Worm (Caenorhabditis elegans) whole organism, L1 larva: ENCODE data around the gene fbxb-20.

ENCODE experiments used
- C16A3.4 ChIP-seq: fragments of 150-350 bp; optimal IDR thresholded peaks from 2 replicates; lab custom pipeline; 2014; ENCODE audit warnings: missing biosample characterization, missing genetic modification characterization
- F16B12.6 ChIP-seq: fragments of 150-350 bp; optimal IDR thresholded peaks from 2 replicates; lab custom pipeline; 2014; ENCODE audit warnings: missing biosample characterization, missing genetic modification characterization
- Y116A8C.19 ChIP-seq: sonication (generic microtip); optimal IDR thresholded peaks from 2 replicates; lab custom pipeline; 2016; ENCODE audit warnings: missing compliant biosample characterization, missing genetic modification characterization, borderline replicate concordance
- aha-1 ChIP-seq: fragments of 150-350 bp; optimal IDR thresholded peaks from 2 replicates; lab custom pipeline; 2014; ENCODE audit warnings: missing biosample characterization, missing genetic modification characterization
- alr-1 ChIP-seq: fragments of 200-800 bp; sonication (Bioruptor generic); optimal IDR thresholded peaks from 2 replicates; lab custom pipeline; 2018; ENCODE audit warnings: borderline replicate concordance, mild to moderate bottlenecking, missing genetic modification characterization, missing compliant biosample characterization
- aly-2 ChIP-seq: fragments of 150-350 bp; optimal IDR thresholded peaks from 2 replicates; lab custom pipeline; 2014; ENCODE audit warnings: missing biosample characterization, missing genetic modification characterization
- ama-1 ChIP-seq: fragments of 150-350 bp; optimal IDR thresholded peaks from 2 replicates; lab custom pipeline; 2014
- blmp-1 ChIP-seq: fragments of 150-350 bp; optimal IDR thresholded peaks from 2 replicates; lab custom pipeline; 2014; ENCODE audit warnings: missing biosample characterization, missing genetic modification characterization
- dpl-1 ChIP-seq, 3 experiments: fragments of 150-350 bp in 2 of 3; sonication (generic microtip) in 1 of 3; optimal IDR thresholded peaks; 2 replicates each; lab custom pipeline; 2014 to 2017; ENCODE audit warnings: missing biosample characterization in 3 of 3, missing genetic modification characterization in 3 of 3, missing genetic modification reagents in 3 of 3
- egl-27 ChIP-seq, 2 experiments: fragments of 150-350 bp in 1 of 2; sonication (generic microtip); optimal IDR thresholded peaks; 3 replicates each; lab custom pipeline; 2017 to 2018; ENCODE audit warnings: missing biosample characterization in 2 of 2, missing genetic modification characterization in 2 of 2, missing genetic modification reagents in 2 of 2
- elt-2 ChIP-seq: sonication (generic microtip); optimal IDR thresholded peaks from 2 replicates; lab custom pipeline; 2016; ENCODE audit warnings: missing genetic modification characterization, mild to moderate bottlenecking, inconsistent platforms, missing compliant biosample characterization, missing genetic modification reagents
- fkh-4 ChIP-seq: sonication (generic microtip); optimal IDR thresholded peaks from 2 replicates; lab custom pipeline; 2016; ENCODE audit warnings: missing compliant biosample characterization, missing genetic modification characterization, borderline replicate concordance
- hlh-17 ChIP-seq: fragments of 200-800 bp; sonication (Bioruptor generic); optimal IDR thresholded peaks from 2 replicates; lab custom pipeline; 2018; ENCODE audit warnings: missing genetic modification characterization, mild to moderate bottlenecking, missing compliant biosample characterization, moderate library complexity, borderline replicate concordance
- hlh-4 ChIP-seq: sonication (generic microtip); optimal IDR thresholded peaks from 2 replicates; lab custom pipeline; 2016; ENCODE audit warnings: mild to moderate bottlenecking, missing genetic modification characterization, missing compliant biosample characterization
- hpl-2 ChIP-seq: fragments of 150-350 bp; optimal IDR thresholded peaks from 2 replicates; lab custom pipeline; 2014; ENCODE audit warnings: missing biosample characterization, missing genetic modification reagents, missing genetic modification characterization
- isw-1 ChIP-seq: fragments of 200-800 bp; sonication (Bioruptor generic); IDR thresholded peaks from 2 replicates; pipeline ENCODE4 v1.3.6; 2022; ENCODE audit warnings: missing genetic modification characterization, missing compliant biosample characterization
- lin-35 ChIP-seq, 2 experiments: fragments of 150-350 bp; optimal IDR thresholded peaks; 2 replicates each; lab custom pipeline; 2014; ENCODE audit warnings: missing biosample characterization in 2 of 2, missing genetic modification characterization in 2 of 2, missing genetic modification reagents in 2 of 2
- lir-3 ChIP-seq: sonication (generic microtip); optimal IDR thresholded peaks from 2 replicates; lab custom pipeline; 2016; ENCODE audit warnings: mild to moderate bottlenecking, missing genetic modification characterization, moderate library complexity, missing compliant biosample characterization; ENCODE audit not compliant: poor library complexity
- lsy-2 ChIP-seq, 2 experiments: fragments of 150-350 bp; optimal IDR thresholded peaks; 2 replicates each; lab custom pipeline; 2014; ENCODE audit warnings: missing biosample characterization in 2 of 2, missing genetic modification characterization in 2 of 2
- mef-2 ChIP-seq: fragments of 150-350 bp; optimal IDR thresholded peaks from 2 replicates; lab custom pipeline; 2014; ENCODE audit warnings: missing biosample characterization, missing genetic modification characterization
- nhr-11 ChIP-seq: fragments of 150-350 bp; optimal IDR thresholded peaks from 2 replicates; lab custom pipeline; 2014; ENCODE audit warnings: missing biosample characterization, missing genetic modification characterization
- nhr-12 ChIP-seq: sonication (generic microtip); optimal IDR thresholded peaks from 2 replicates; lab custom pipeline; 2017; ENCODE audit warnings: missing biosample characterization, missing genetic modification characterization
- nhr-19 ChIP-seq: fragments of 200-800 bp; sonication (Bioruptor generic); conservative IDR thresholded peaks from 2 replicates; pipeline ENCODE4 v1.3.6; 2022; ENCODE audit warnings: missing genetic modification characterization, missing compliant biosample characterization
- nhr-77 ChIP-seq: fragments of 150-350 bp; optimal IDR thresholded peaks from 2 replicates; lab custom pipeline; 2014; ENCODE audit warnings: missing biosample characterization, missing genetic modification characterization
- nhr-90 ChIP-seq: sonication (generic microtip); optimal IDR thresholded peaks from 2 replicates; lab custom pipeline; 2016; ENCODE audit warnings: mild to moderate bottlenecking, missing genetic modification characterization, missing compliant biosample characterization; ENCODE audit not compliant: poor library complexity
- pax-3 ChIP-seq: fragments of 200-800 bp; sonication (Bioruptor generic); optimal IDR thresholded peaks from 2 replicates; lab custom pipeline; 2018; ENCODE audit warnings: mild to moderate bottlenecking, missing genetic modification characterization, moderate library complexity, missing compliant biosample characterization
- pqm-1 ChIP-seq: sonication (generic microtip); optimal IDR thresholded peaks from 3 replicates; lab custom pipeline; 2017; ENCODE audit warnings: missing biosample characterization, missing genetic modification characterization
- rnt-1 ChIP-seq: sonication (generic microtip); optimal IDR thresholded peaks from 2 replicates; lab custom pipeline; 2016; ENCODE audit warnings: mild to moderate bottlenecking, missing genetic modification characterization, moderate library complexity, missing compliant biosample characterization
- snu-23 ChIP-seq: sonication (generic microtip); optimal IDR thresholded peaks from 2 replicates; lab custom pipeline; 2016; ENCODE audit warnings: missing genetic modification characterization, missing compliant biosample characterization
- sptf-1 ChIP-seq: fragments of 150-350 bp; optimal IDR thresholded peaks from 2 replicates; lab custom pipeline; 2014; ENCODE audit warnings: missing biosample characterization, missing genetic modification characterization
- sup-37 ChIP-seq: fragments of 200-800 bp; sonication (Bioruptor generic); optimal IDR thresholded peaks from 2 replicates; lab custom pipeline; 2018; ENCODE audit warnings: mild to moderate bottlenecking, missing genetic modification characterization, missing compliant biosample characterization
- swsn-7 ChIP-seq: sonication (generic microtip); optimal IDR thresholded peaks from 2 replicates; lab custom pipeline; 2016; ENCODE audit warnings: missing genetic modification characterization, missing compliant biosample characterization
- tlp-1 ChIP-seq: fragments of 150-350 bp; optimal IDR thresholded peaks from 2 replicates; lab custom pipeline; 2014; ENCODE audit warnings: missing biosample characterization, missing genetic modification characterization
- zag-1 ChIP-seq: fragments of 150-350 bp; optimal IDR thresholded peaks from 2 replicates; lab custom pipeline; 2014; ENCODE audit warnings: missing biosample characterization, missing genetic modification characterization
- ztf-11 ChIP-seq, 2 experiments: sonication (generic microtip); optimal IDR thresholded peaks; 2 replicates each; lab custom pipeline; 2016 to 2017; ENCODE audit warnings: missing genetic modification characterization in 2 of 2, missing biosample characterization in 1 of 2, missing compliant biosample characterization in 1 of 2
- ztf-4 ChIP-seq: fragments of 150-350 bp; optimal IDR thresholded peaks from 2 replicates; lab custom pipeline; 2014; ENCODE audit warnings: missing biosample characterization, missing genetic modification characterization

fbxb-20 gene

DNA sequence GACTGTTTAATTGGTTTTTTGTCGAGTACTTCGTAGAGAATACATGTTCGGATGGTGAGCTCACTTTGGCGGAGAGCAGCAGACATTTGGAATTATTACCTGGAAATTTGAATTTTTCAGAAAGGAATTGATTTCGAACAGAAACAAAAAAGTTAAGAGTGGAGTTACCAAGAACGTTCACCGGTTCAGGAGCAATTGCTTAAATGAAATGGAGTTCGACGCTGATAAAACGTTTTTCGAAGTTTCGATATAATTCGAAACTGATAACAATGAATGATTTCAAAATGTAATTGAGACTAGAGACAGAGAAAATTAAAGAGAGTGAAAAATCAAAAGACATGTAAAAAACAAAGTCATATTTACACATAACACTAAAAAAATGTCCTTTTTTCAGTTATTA, 39.8 kb downstream of the fbxb-20 start, which contains the start of gene fbxa-163:
Gene fbxa-163 (minus strand): TSS at position 101 of the 400 bp plus-strand sequence.
- TF ChIP-seq mef-2 (no peak), ztf-4 (tag; lab: Kevin White, UChicago) (no peak), hpl-2 (GFP tag; lab: Kevin White, UChicago) (no peak), sptf-1 (tag; lab: Kevin White, UChicago) (no peak), hlh-17 (no peak), pqm-1 (tag; lab: Kevin White, UChicago) (no peak), sup-37 (GFP tag; lab: Kevin White, UChicago) (no peak), elt-2 (tag; lab: Kevin White, UChicago) (no peak), Y116A8C.19 (tag; lab: Kevin White, UChicago) (no peak), dpl-1 (GFP tag; optimal IDR thresholded peaks at IDR 0.05; lab: Kevin White, UChicago) (no peak), zag-1 (tag; lab: Kevin White, UChicago) (no peak), tlp-1 (tag; lab: Kevin White, UChicago) (no peak), F16B12.6 (tag; lab: Kevin White, UChicago) (no peak)

DNA sequence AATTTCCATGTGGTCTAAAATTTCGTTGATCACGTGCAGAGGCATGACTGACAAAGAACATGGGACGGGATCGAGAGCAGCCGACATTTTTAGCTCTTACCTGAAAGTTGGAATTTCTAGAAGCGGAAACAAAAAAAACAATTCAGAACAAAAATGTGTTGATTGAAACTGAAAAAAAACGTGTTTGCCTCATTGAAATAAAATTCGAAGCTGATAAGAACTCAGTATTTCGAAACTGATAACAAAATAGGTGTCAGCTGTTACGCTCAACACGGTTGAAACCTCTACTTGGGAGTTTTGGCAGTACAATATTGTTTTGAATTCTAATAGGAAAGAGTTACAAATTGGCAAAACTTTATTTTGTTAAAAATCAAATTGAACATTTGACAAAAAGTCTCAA, 41.5 kb downstream of the fbxb-20 start:
- TF ChIP-seq tlp-1 (tag; lab: Kevin White, UChicago) (peak; percentile 4), egl-27 (tag; optimal IDR thresholded peaks at IDR 0.05; lab: Kevin White, UChicago) (no peak), elt-2 (tag; lab: Kevin White, UChicago) (peak; percentile 82), lin-35 (GFP tag; optimal IDR thresholded peaks at IDR 0.05; lab: Kevin White, UChicago) (peak in 1 of 2 experiments; percentile 33)

DNA sequence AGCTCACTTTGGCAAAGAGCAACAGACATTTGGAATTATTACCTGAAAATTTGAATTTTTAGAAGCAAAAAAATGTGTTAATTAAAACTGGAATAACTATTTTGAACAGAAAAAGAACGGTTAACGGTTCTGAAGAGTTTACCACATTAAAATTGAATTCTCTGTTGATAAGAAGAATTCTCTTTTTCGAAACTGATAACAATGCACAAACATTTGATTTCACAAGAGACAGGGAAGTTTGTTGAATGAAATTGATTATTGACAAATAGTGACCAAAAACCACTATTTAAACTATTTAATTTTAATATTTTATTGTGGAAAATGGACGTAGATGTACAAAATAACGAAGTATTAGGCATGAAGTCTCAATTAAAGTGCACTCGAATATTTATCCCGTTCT, 42.8 kb downstream of the fbxb-20 start:
- no peak for TF ChIP-seq alr-1 (tag; lab: Kevin White, UChicago)
- peak; percentile 64 for TF ChIP-seq elt-2 (tag; lab: Kevin White, UChicago)

DNA sequence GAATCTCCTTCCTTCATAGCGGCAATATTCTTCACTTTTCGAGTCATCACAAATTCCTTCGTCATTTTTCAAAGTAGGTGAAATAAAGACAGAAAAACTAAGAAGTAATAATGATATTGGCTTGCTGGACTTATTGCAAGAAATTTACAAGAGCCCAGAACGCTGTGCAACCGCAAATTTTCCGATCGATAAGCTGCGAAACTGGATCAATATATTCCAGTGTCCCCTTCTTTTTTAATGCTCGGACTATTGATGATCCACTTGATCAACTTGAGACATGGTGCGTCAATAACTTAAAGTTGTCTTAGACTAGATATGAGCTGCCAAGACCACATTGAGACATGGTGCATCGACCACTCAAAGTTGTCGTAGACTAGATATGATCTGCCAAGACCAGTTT, 44.3 kb downstream of the fbxb-20 start, which contains the start of gene bath-33:
Gene bath-33 (minus strand): TSS at position 101 of the 400 bp plus-strand sequence.
- TF ChIP-seq nhr-77 (tag; lab: Kevin White, UChicago) (no peak), fkh-4 (no peak), isw-1 (GFP tag; lab: Robert Waterston, UW) (no peak), nhr-19 (GFP tag; lab: Robert Waterston, UW) (no peak), ztf-11 (tag; optimal IDR thresholded peaks at IDR 0.05; lab: Kevin White, UChicago) (no peak), lsy-2 (tag; optimal IDR thresholded peaks at IDR 0.05; lab: Kevin White, UChicago) (no peak), blmp-1 (tag; lab: Kevin White, UChicago) (no peak), aly-2 (no peak), C16A3.4 (tag; lab: Kevin White, UChicago) (no peak), aha-1 (tag; lab: Kevin White, UChicago) (no peak), rnt-1 (tag; lab: Kevin White, UChicago) (no peak)

DNA sequence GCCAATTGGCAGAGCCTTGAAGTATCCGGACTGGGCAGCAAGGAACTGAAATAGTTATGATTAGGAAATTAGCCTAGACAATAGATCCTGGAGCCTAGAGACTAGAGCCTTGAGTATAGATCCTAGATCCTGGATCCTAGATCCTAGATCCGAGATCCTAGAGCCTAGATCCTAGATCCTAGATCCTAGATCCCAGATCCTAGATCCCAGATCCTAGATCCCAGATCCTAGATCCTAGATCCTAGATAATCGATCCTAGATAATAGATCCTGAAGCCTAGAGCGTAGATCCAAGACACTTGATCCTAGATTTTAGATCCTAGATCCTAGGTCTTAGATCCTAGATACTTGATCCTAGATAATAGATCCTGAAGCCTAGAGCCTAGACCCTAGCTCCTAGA, 45.4 kb downstream of the fbxb-20 start:
- TF ChIP-seq ama-1 (lab: Kevin White, UChicago) (no peak), nhr-11 (tag; lab: Kevin White, UChicago) (no peak), C16A3.4 (tag; lab: Kevin White, UChicago) (no peak), ztf-4 (tag; lab: Kevin White, UChicago) (no peak), swsn-7 (no peak), snu-23 (GFP tag; lab: Kevin White, UChicago) (no peak), nhr-12 (tag; lab: Kevin White, UChicago) (no peak), tlp-1 (tag; lab: Kevin White, UChicago) (no peak), aha-1 (tag; lab: Kevin White, UChicago) (no peak), hpl-2 (GFP tag; lab: Kevin White, UChicago) (no peak), pax-3 (tag; lab: Kevin White, UChicago) (no peak), lir-3 (no peak), hlh-4 (tag; lab: Kevin White, UChicago) (no peak), nhr-90 (no peak), elt-2 (tag; lab: Kevin White, UChicago) (no peak)
